Fruit fly (Drosophila melanogaster): Measurements from ENCODE around the gene CG8813.
A peak's percentile ranks its signal among the peaks of the same experiment; 100 is the strongest.

CG8813 gene

dm6 chr2L:2872309-2872932 is 3.0 kb downstream of the CG8813 start (continued):
- no peak for TF ChIP-seq CG14710 (tag; optimal IDR thresholded peaks at IDR 0.05)
- TF ChIP-seq CG9797 (GFP tag; optimal IDR thresholded peaks at IDR 0.05) = no peak
- TF ChIP-seq CG4360 (GFP tag; IDR thresholded peaks at IDR 0.05) = no peak
- TF ChIP-seq fd96Cb (tag; optimal IDR thresholded peaks at IDR 0.05) = peak; percentile 17
- peak; percentile 61 for TF ChIP-seq row (GFP tag; IDR thresholded peaks at IDR 0.05)
- TF ChIP-seq salm (tag; optimal IDR thresholded peaks at IDR 0.05) = no peak
- no peak for TF ChIP-seq CG14441 (GFP tag; IDR thresholded peaks at IDR 0.05)
- TF ChIP-seq lmd (GFP tag; IDR thresholded peaks at IDR 0.05) = peak; percentile 59
- TF ChIP-seq CG34376 (GFP tag; optimal IDR thresholded peaks at IDR 0.05) = peak; percentile 74
- TF ChIP-seq BtbVII (GFP tag; optimal IDR thresholded peaks at IDR 0.05) = peak; percentile 51
- TF ChIP-seq seq (GFP tag; IDR thresholded peaks at IDR 0.05) = peak; percentile 46; the same call in 1 of the 2 replicates
- peak; percentile 31 for TF ChIP-seq gsb-n (tag; optimal IDR thresholded peaks at IDR 0.05)
- TF ChIP-seq NK7.1 (GFP tag; optimal IDR thresholded peaks at IDR 0.05) = no peak
- peak; percentile 33 for TF ChIP-seq Nf-YC (tag; optimal IDR thresholded peaks at IDR 0.05)
- TF ChIP-seq CG15269 (tag; optimal IDR thresholded peaks at IDR 0.05) = peak; percentile 73
- TF ChIP-seq CG7372 (GFP tag; IDR thresholded peaks at IDR 0.05) = no peak
- TF ChIP-seq CG33557 (GFP tag; optimal IDR thresholded peaks at IDR 0.05) = no peak
- TF ChIP-seq corto (GFP tag; optimal IDR thresholded peaks at IDR 0.05) = no peak
- TF ChIP-seq Sox102F (GFP tag; optimal IDR thresholded peaks at IDR 0.05) = no peak
- TF ChIP-seq slp2 (GFP tag; optimal IDR thresholded peaks at IDR 0.05) = no peak
- TF ChIP-seq fru (optimal IDR thresholded peaks at IDR 0.05) = no peak
- TF ChIP-seq CG31441 (GFP tag; IDR thresholded peaks at IDR 0.05) = peak; percentile 28; the same call in 1 of the 2 replicates
- TF ChIP-seq CG12155 (GFP tag; optimal IDR thresholded peaks at IDR 0.05) = no peak
- TF ChIP-seq CG1603 (tag; optimal IDR thresholded peaks at IDR 0.05) = no peak
- no peak for TF ChIP-seq ro (GFP tag; IDR thresholded peaks at IDR 0.05)
- TF ChIP-seq CG14014 (GFP tag; IDR thresholded peaks at IDR 0.05) = peak; percentile 65; the same call in 1 of the 2 replicates
- peak; percentile 10 for TF ChIP-seq ems (GFP tag; optimal IDR thresholded peaks at IDR 0.05)
- TF ChIP-seq Lpt (GFP tag; optimal IDR thresholded peaks at IDR 0.05) = no peak
- TF ChIP-seq CG9876 (GFP tag; optimal IDR thresholded peaks at IDR 0.05) = no peak
- TF ChIP-seq Ravus (GFP tag; IDR thresholded peaks at IDR 0.05) = no peak
- no peak for TF ChIP-seq CG17186 (GFP tag; optimal IDR thresholded peaks at IDR 0.05)
- TF ChIP-seq CG7839 (tag; optimal IDR thresholded peaks at IDR 0.05) = peak; percentile 72
- no peak for TF ChIP-seq CG4282 (GFP tag; optimal IDR thresholded peaks at IDR 0.05)
- peak; percentile 9 for TF ChIP-seq ftz-f1 (GFP tag; optimal IDR thresholded peaks at IDR 0.05)
- no peak for TF ChIP-seq CG13624 (GFP tag; optimal IDR thresholded peaks at IDR 0.05)
- TF ChIP-seq BEAF-32 (GFP tag; optimal IDR thresholded peaks at IDR 0.05) = no peak
- TF ChIP-seq CG5245 (GFP tag; optimal IDR thresholded peaks at IDR 0.05) = no peak
- TF ChIP-seq CG14667 (GFP tag; IDR thresholded peaks at IDR 0.05) = peak; percentile 20; the same call in 1 of the 2 replicates
- 0 out of 2 replicates have a peak, but pooled peaks have one; percentile 17 for TF ChIP-seq esg (GFP tag; conservative IDR thresholded peaks at IDR 0.05)
- no peak for TF ChIP-seq tll (GFP tag; optimal IDR thresholded peaks at IDR 0.05)
- no peak for TF ChIP-seq ttk (GFP tag; IDR thresholded peaks at IDR 0.05)
- no peak for TF ChIP-seq CG5953 (GFP tag; IDR thresholded peaks at IDR 0.05)
- TF ChIP-seq CG2875 (GFP tag; optimal IDR thresholded peaks at IDR 0.05) = peak; percentile 1
- TF ChIP-seq jing (GFP tag; optimal IDR thresholded peaks at IDR 0.05) = no peak
- TF ChIP-seq CG12071 (GFP tag; optimal IDR thresholded peaks at IDR 0.05) = peak; percentile 36
- peak; percentile 55 for TF ChIP-seq CoRest (tag; optimal IDR thresholded peaks at IDR 0.05)
- TF ChIP-seq lab (GFP tag; optimal IDR thresholded peaks at IDR 0.05) = peak; percentile 59
- TF ChIP-seq CG11723 (GFP tag; optimal IDR thresholded peaks at IDR 0.05) = no peak
